Fruit fly (Drosophila melanogaster) whole organism, pupa: ENCODE data around the gene kat80.

ENCODE experiments used
- CG10348 ChIP-seq: fragments of 200-800 bp; sonication (Bioruptor generic); IDR thresholded peaks from 2 replicates; pipeline ENCODE4 v1.3.6; 2022; ENCODE audit warnings: missing biosample characterization, missing genetic modification characterization
- CG12605 ChIP-seq: fragments of 200-800 bp; sonication (Bioruptor generic); IDR thresholded peaks from 2 replicates; pipeline ENCODE4 v1.3.6; 2022; ENCODE audit warnings: missing biosample characterization, missing genetic modification characterization
- CG13204 ChIP-seq: fragments of 200-800 bp; sonication (Bioruptor generic); optimal IDR thresholded peaks from 2 replicates; lab custom pipeline; 2018; ENCODE audit warnings: missing biosample characterization, mild to moderate bottlenecking, missing genetic modification characterization, moderate library complexity
- CG17806 ChIP-seq: fragments of 200-800 bp; sonication (Bioruptor generic); optimal IDR thresholded peaks from 2 replicates; lab custom pipeline; 2018; ENCODE audit warnings: missing biosample characterization, mild to moderate bottlenecking, missing genetic modification characterization, moderate library complexity
- EcR ChIP-seq: fragments of 200-800 bp; sonication (Bioruptor generic); optimal IDR thresholded peaks from 3 replicates; lab custom pipeline; 2019; ENCODE audit warnings: missing biosample characterization, missing genetic modification characterization, mild to moderate bottlenecking, moderate library complexity, missing genetic modification reagents
- Pif1A ChIP-seq: fragments of 200-800 bp; sonication (Bioruptor generic); optimal IDR thresholded peaks from 3 replicates; lab custom pipeline; 2016; ENCODE audit warnings: missing biosample characterization, missing genetic modification characterization
- fd96Ca ChIP-seq: fragments of 200-800 bp; sonication (Bioruptor generic); IDR thresholded peaks from 3 replicates; pipeline ENCODE4 v1.3.6; 2022; ENCODE audit warnings: missing biosample characterization, missing genetic modification characterization
- rn ChIP-seq: fragments of 200-800 bp; sonication (Bioruptor generic); IDR thresholded peaks from 2 replicates; pipeline ENCODE4 v1.3.6; 2022; ENCODE audit warnings: missing biosample characterization, missing genetic modification characterization

dm6 chrX:16292646-16293045, 16.7 kb upstream of the kat80 start:
- TF ChIP-seq CG17806 (tag; lab: Kevin White, UChicago) (no peak), CG13204 (GFP tag; lab: Kevin White, UChicago) (no peak), CG12605 (GFP tag; lab: Robert Waterston, UW) (no peak), rn (GFP tag; lab: Robert Waterston, UW) (no peak), CG10348 (GFP tag; lab: Robert Waterston, UW) (no peak), fd96Ca (no peak), EcR (GFP tag; lab: Kevin White, UChicago) (no peak), Pif1A (GFP tag; lab: Kevin White, UChicago) (no peak)
